Worm (Caenorhabditis elegans) whole organism, L1 larva: ENCODE measurements around the gene cex-2.

Source experiments
- C04F5.9 ChIP-seq: sonication (generic microtip); optimal IDR thresholded peaks from 2 replicates; lab custom pipeline; 2016; ENCODE audit warnings: missing genetic modification characterization, missing compliant biosample characterization
- C16A3.4 ChIP-seq: fragments of 150-350 bp; optimal IDR thresholded peaks from 2 replicates; lab custom pipeline; 2014; ENCODE audit warnings: missing biosample characterization, missing genetic modification characterization
- C34B4.2 ChIP-seq: sonication (generic microtip); optimal IDR thresholded peaks from 2 replicates; lab custom pipeline; 2017; ENCODE audit warnings: mild to moderate bottlenecking, missing genetic modification characterization, missing compliant biosample characterization
- F16B12.6 ChIP-seq: fragments of 150-350 bp; optimal IDR thresholded peaks from 2 replicates; lab custom pipeline; 2014; ENCODE audit warnings: missing biosample characterization, missing genetic modification characterization
- ceh-63 ChIP-seq: fragments of 200-800 bp; sonication (Bioruptor generic); optimal IDR thresholded peaks from 2 replicates; lab custom pipeline; 2018; ENCODE audit warnings: mild to moderate bottlenecking, missing genetic modification characterization, missing compliant biosample characterization
- ceh-82 ChIP-seq, 3 experiments: fragments of 150-350 bp in 1 of 3; sonication (generic microtip) in 2 of 3; optimal IDR thresholded peaks; 2 replicates each; lab custom pipeline; 2014 to 2017; ENCODE audit warnings: missing biosample characterization in 3 of 3, missing genetic modification characterization in 3 of 3
- ceh-88 ChIP-seq: fragments of 200-800 bp; sonication (Bioruptor generic); IDR thresholded peaks from 2 replicates; pipeline ENCODE4 v1.3.6; 2022; ENCODE audit warnings: missing genetic modification characterization, missing compliant biosample characterization
- ceh-90 ChIP-seq: sonication (generic microtip); optimal IDR thresholded peaks from 2 replicates; lab custom pipeline; 2016; ENCODE audit warnings: missing genetic modification characterization, missing compliant biosample characterization
- ces-1 ChIP-seq: fragments of 150-350 bp; optimal IDR thresholded peaks from 2 replicates; lab custom pipeline; 2014; ENCODE audit warnings: missing biosample characterization, missing genetic modification reagents, missing genetic modification characterization
- dpl-1 ChIP-seq, 3 experiments: fragments of 150-350 bp in 2 of 3; sonication (generic microtip) in 1 of 3; optimal IDR thresholded peaks; 2 replicates each; lab custom pipeline; 2014 to 2017; ENCODE audit warnings: missing biosample characterization in 3 of 3, missing genetic modification characterization in 3 of 3, missing genetic modification reagents in 3 of 3
- dsc-1 ChIP-seq: sonication (generic microtip); optimal IDR thresholded peaks from 2 replicates; lab custom pipeline; 2016; ENCODE audit warnings: mild to moderate bottlenecking, missing genetic modification characterization, missing compliant biosample characterization
- efl-1 ChIP-seq, 4 experiments: fragments of 150-350 bp; optimal IDR thresholded peaks in 3 of 4; peaks in 1 of 4; 1 replicate in 1 of 4; 2 replicates in 3 of 4; lab custom pipeline; 2014; ENCODE audit warnings: missing biosample characterization in 2 of 4, missing genetic modification characterization in 2 of 4, missing genetic modification reagents in 2 of 4
- egl-13 ChIP-seq: sonication (generic microtip); optimal IDR thresholded peaks from 2 replicates; lab custom pipeline; 2016; ENCODE audit warnings: missing genotype, missing genetic modification reagents, missing genetic modification characterization, missing compliant biosample characterization
- elt-2 ChIP-seq: sonication (generic microtip); optimal IDR thresholded peaks from 2 replicates; lab custom pipeline; 2016; ENCODE audit warnings: missing genetic modification characterization, mild to moderate bottlenecking, inconsistent platforms, missing compliant biosample characterization, missing genetic modification reagents
- elt-3 ChIP-seq, 6 experiments: fragments of 150-350 bp in 1 of 6; sonication (generic microtip); optimal IDR thresholded peaks; 2 replicates each; lab custom pipeline; 2017 to 2018; ENCODE audit warnings: missing biosample characterization in 6 of 6, missing genetic modification characterization in 6 of 6, inconsistent platforms in 1 of 6
- ets-5 ChIP-seq: fragments of 200-800 bp; sonication (Bioruptor generic); IDR thresholded peaks from 2 replicates; pipeline ENCODE4 v1.3.6; 2022; ENCODE audit warnings: missing genetic modification characterization, missing compliant biosample characterization
- fkh-10 ChIP-seq: sonication (generic microtip); optimal IDR thresholded peaks from 2 replicates; lab custom pipeline; 2017; ENCODE audit warnings: missing biosample characterization, missing genetic modification reagents, missing genetic modification characterization
- fkh-8 ChIP-seq: sonication (generic microtip); optimal IDR thresholded peaks from 2 replicates; lab custom pipeline; 2016; ENCODE audit warnings: mild to moderate bottlenecking, missing genetic modification characterization, missing compliant biosample characterization
- hpl-2 ChIP-seq: fragments of 150-350 bp; optimal IDR thresholded peaks from 2 replicates; lab custom pipeline; 2014; ENCODE audit warnings: missing biosample characterization, missing genetic modification reagents, missing genetic modification characterization
- lin-13 ChIP-seq: fragments of 150-350 bp; optimal IDR thresholded peaks from 2 replicates; lab custom pipeline; 2014; ENCODE audit warnings: missing biosample characterization, missing genetic modification reagents, missing genetic modification characterization
- lin-14 ChIP-seq: fragments of 200-800 bp; sonication (Bioruptor generic); optimal IDR thresholded peaks from 2 replicates; lab custom pipeline; 2018; ENCODE audit warnings: mild to moderate bottlenecking, missing genetic modification characterization, moderate library complexity, missing compliant biosample characterization
- lin-35 ChIP-seq, 2 experiments: fragments of 150-350 bp; optimal IDR thresholded peaks; 2 replicates each; lab custom pipeline; 2014; ENCODE audit warnings: missing biosample characterization in 2 of 2, missing genetic modification characterization in 2 of 2, missing genetic modification reagents in 2 of 2
- lin-39 ChIP-seq: fragments of 150-350 bp; optimal IDR thresholded peaks from 2 replicates; lab custom pipeline; 2014; ENCODE audit warnings: missing biosample characterization, missing genetic modification reagents, missing genetic modification characterization
- lir-3 ChIP-seq: sonication (generic microtip); optimal IDR thresholded peaks from 2 replicates; lab custom pipeline; 2016; ENCODE audit warnings: mild to moderate bottlenecking, missing genetic modification characterization, moderate library complexity, missing compliant biosample characterization; ENCODE audit not compliant: poor library complexity
- lsy-2 ChIP-seq, 2 experiments: fragments of 150-350 bp; optimal IDR thresholded peaks; 2 replicates each; lab custom pipeline; 2014; ENCODE audit warnings: missing biosample characterization in 2 of 2, missing genetic modification characterization in 2 of 2
- mef-2 ChIP-seq: fragments of 150-350 bp; optimal IDR thresholded peaks from 2 replicates; lab custom pipeline; 2014; ENCODE audit warnings: missing biosample characterization, missing genetic modification characterization
- mep-1 ChIP-seq: fragments of 150-350 bp; optimal IDR thresholded peaks from 2 replicates; lab custom pipeline; 2014; ENCODE audit warnings: missing biosample characterization, missing genetic modification characterization
- nhr-19 ChIP-seq: fragments of 200-800 bp; sonication (Bioruptor generic); conservative IDR thresholded peaks from 2 replicates; pipeline ENCODE4 v1.3.6; 2022; ENCODE audit warnings: missing genetic modification characterization, missing compliant biosample characterization
- nhr-20 ChIP-seq: sonication (generic microtip); optimal IDR thresholded peaks from 2 replicates; lab custom pipeline; 2016; ENCODE audit warnings: mild to moderate bottlenecking, missing genetic modification characterization, missing compliant biosample characterization
- nhr-28 ChIP-seq: fragments of 150-350 bp; optimal IDR thresholded peaks from 2 replicates; lab custom pipeline; 2014; ENCODE audit warnings: missing biosample characterization, missing genetic modification characterization
- nhr-47 ChIP-seq: sonication (generic microtip); optimal IDR thresholded peaks from 2 replicates; lab custom pipeline; 2016; ENCODE audit warnings: mild to moderate bottlenecking, missing genetic modification characterization, moderate library complexity, missing compliant biosample characterization
- nhr-71 ChIP-seq: sonication (generic microtip); optimal IDR thresholded peaks from 2 replicates; lab custom pipeline; 2016; ENCODE audit warnings: mild to moderate bottlenecking, missing genetic modification characterization, moderate library complexity, missing compliant biosample characterization
- nhr-76 ChIP-seq: sonication (generic microtip); optimal IDR thresholded peaks from 2 replicates; lab custom pipeline; 2017; ENCODE audit warnings: missing biosample characterization, missing genetic modification characterization
- nhr-85 ChIP-seq: sonication (generic microtip); peaks from one replicate; lab custom pipeline; 2016; ENCODE audit warnings: missing genetic modification characterization, inconsistent platforms, missing compliant biosample characterization
- nhr-90 ChIP-seq: sonication (generic microtip); optimal IDR thresholded peaks from 2 replicates; lab custom pipeline; 2016; ENCODE audit warnings: mild to moderate bottlenecking, missing genetic modification characterization, missing compliant biosample characterization; ENCODE audit not compliant: poor library complexity
- pax-3 ChIP-seq: fragments of 200-800 bp; sonication (Bioruptor generic); optimal IDR thresholded peaks from 2 replicates; lab custom pipeline; 2018; ENCODE audit warnings: mild to moderate bottlenecking, missing genetic modification characterization, moderate library complexity, missing compliant biosample characterization
- rnt-1 ChIP-seq: sonication (generic microtip); optimal IDR thresholded peaks from 2 replicates; lab custom pipeline; 2016; ENCODE audit warnings: mild to moderate bottlenecking, missing genetic modification characterization, moderate library complexity, missing compliant biosample characterization
- skn-1 ChIP-seq: fragments of 150-350 bp; optimal IDR thresholded peaks from 2 replicates; lab custom pipeline; 2014; ENCODE audit warnings: missing biosample characterization, missing genetic modification characterization
- snpc-4 ChIP-seq: fragments of 150-350 bp; optimal IDR thresholded peaks from 2 replicates; lab custom pipeline; 2014; ENCODE audit warnings: missing biosample characterization, missing genetic modification characterization
- snu-23 ChIP-seq: sonication (generic microtip); optimal IDR thresholded peaks from 2 replicates; lab custom pipeline; 2016; ENCODE audit warnings: missing genetic modification characterization, missing compliant biosample characterization
- sptf-1 ChIP-seq: fragments of 150-350 bp; optimal IDR thresholded peaks from 2 replicates; lab custom pipeline; 2014; ENCODE audit warnings: missing biosample characterization, missing genetic modification characterization
- swsn-7 ChIP-seq: sonication (generic microtip); optimal IDR thresholded peaks from 2 replicates; lab custom pipeline; 2016; ENCODE audit warnings: missing genetic modification characterization, missing compliant biosample characterization
- tbx-2 ChIP-seq: sonication (generic microtip); optimal IDR thresholded peaks from 2 replicates; lab custom pipeline; 2016; ENCODE audit warnings: missing genetic modification characterization, missing compliant biosample characterization
- unc-130 ChIP-seq: fragments of 150-350 bp; optimal IDR thresholded peaks from 2 replicates; lab custom pipeline; 2017; ENCODE audit warnings: missing biosample characterization, missing genetic modification characterization, inconsistent platforms
- unc-98 ChIP-seq: fragments of 200-800 bp; sonication (Bioruptor generic); IDR thresholded peaks from 2 replicates; pipeline ENCODE4 v1.3.6; 2022; ENCODE audit warnings: missing genetic modification characterization, missing compliant biosample characterization
- xbp-1 ChIP-seq: sonication (generic microtip); optimal IDR thresholded peaks from 2 replicates; lab custom pipeline; 2016; ENCODE audit warnings: missing genetic modification characterization, missing compliant biosample characterization

Gene cex-2

DNA sequence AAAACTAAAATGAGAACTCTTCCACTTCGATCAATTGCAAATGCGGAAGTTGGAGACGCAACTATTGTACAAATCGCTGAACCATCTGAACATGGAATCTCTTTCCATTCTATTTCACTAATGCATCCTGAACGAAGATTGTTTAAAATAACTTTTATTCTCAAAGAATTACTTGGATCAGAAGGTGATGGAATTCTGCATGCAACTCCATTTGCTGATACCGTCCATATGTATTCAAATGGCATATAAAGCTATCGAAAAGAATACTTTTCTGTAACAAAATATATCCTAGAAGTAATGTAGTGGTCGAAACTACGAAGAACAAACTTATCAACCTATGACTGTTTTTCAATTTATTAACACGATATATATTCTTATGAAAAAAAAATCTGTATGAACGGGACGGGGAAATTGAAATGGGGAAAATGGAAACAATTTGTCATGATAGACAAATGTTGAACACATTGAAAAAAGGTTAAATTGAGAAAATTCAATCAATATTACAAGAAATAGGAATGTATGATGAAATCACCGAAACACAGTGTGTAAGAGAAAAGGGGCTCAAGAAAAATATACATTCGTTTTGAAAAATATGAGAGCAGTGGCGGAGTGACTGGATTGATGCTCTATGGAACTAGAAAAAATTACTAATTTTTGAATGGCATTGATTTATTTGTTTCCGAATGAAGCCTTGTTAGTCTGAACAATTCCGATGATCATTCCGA is 42.7 kb upstream of the cex-2 start, which contains the start of gene T01H3.2:
Gene T01H3.2, minus strand, starts transcription at position 251 of the 725 bp plus-strand sequence.
- TF ChIP-seq mef-2 (no peak), snu-23 (GFP tag; lab: Kevin White, UChicago) (peak; percentile 2), efl-1 (optimal IDR thresholded peaks at IDR 0.05; lab: Kevin White, UChicago) (no peak), efl-1 (GFP tag; optimal IDR thresholded peaks at IDR 0.05 in 1 of 2; lab: Kevin White, UChicago) (peak in 1 of 2 experiments; percentile 86), nhr-71 (peak; percentile 41)

DNA sequence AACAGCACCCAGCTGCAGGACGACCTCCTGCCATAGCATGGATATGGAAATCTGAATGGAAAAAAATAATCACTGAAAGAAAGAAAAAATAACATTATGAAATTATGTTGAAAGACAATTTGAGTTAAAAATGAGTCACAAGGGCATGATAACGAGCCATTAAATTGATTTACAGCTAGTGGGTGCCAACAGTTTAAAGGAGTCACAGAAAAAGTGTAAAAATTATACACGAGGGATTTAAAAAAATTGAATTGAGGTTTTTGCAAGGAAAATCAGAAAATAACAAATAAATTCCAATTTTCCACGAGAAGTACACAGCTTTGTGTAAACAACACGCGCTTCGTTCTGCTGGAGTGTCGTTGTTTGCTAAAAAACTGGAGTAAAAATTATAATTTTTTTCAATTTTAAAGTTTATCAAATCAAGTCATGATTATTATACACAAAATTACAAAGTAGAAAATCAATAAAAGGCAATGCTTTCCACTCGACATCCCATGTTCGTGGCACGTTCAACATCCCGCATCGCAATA is 38.7 kb upstream of the cex-2 start, which contains the start of gene T01H3.3:
Gene T01H3.3, minus strand, starts transcription at position 51 of the 530 bp plus-strand sequence.
- TF ChIP-seq elt-3 (tag; optimal IDR thresholded peaks at IDR 0.05; lab: Kevin White, UChicago) (peak in 2 of 6 experiments; percentile 12 to 43), nhr-90 (tag; lab: Kevin White, UChicago) (peak; percentile 42), swsn-7 (tag; lab: Kevin White, UChicago) (peak; percentile 58), nhr-19 (peak; percentile 41; the same call in 1 of the 2 replicates), rnt-1 (tag; lab: Kevin White, UChicago) (peak; percentile 40), nhr-20 (tag; lab: Kevin White, UChicago) (peak; percentile 43), nhr-85 (tag; lab: Kevin White, UChicago) (peak; percentile 39), dpl-1 (GFP tag; optimal IDR thresholded peaks at IDR 0.05; lab: Kevin White, UChicago) (peak; percentile 42 to 63 (median 52)), mep-1 (peak; percentile 13), dsc-1 (tag; lab: Kevin White, UChicago) (peak; percentile 33), fkh-8 (tag; lab: Kevin White, UChicago) (no peak), nhr-76 (tag; lab: Kevin White, UChicago) (no peak), lin-35 (GFP tag; optimal IDR thresholded peaks at IDR 0.05; lab: Kevin White, UChicago) (peak; percentile 57 to 59), snu-23 (GFP tag; lab: Kevin White, UChicago) (peak; percentile 73), lin-13 (GFP tag; lab: Kevin White, UChicago) (peak; percentile 36), snpc-4 (tag; lab: Kevin White, UChicago) (no peak), lin-14 (peak; percentile 52), ceh-63 (GFP tag; lab: Kevin White, UChicago) (no peak), lsy-2 (tag; optimal IDR thresholded peaks at IDR 0.05; lab: Kevin White, UChicago) (peak; percentile 68 to 87), F16B12.6 (tag; lab: Kevin White, UChicago) (peak; percentile 58), pax-3 (tag; lab: Kevin White, UChicago) (no peak), unc-130 (tag; lab: Kevin White, UChicago) (peak; percentile 22), C16A3.4 (peak; percentile 50), nhr-47 (tag; lab: Kevin White, UChicago) (peak; percentile 52), efl-1 (optimal IDR thresholded peaks at IDR 0.05; lab: Kevin White, UChicago) (peak; percentile 52 to 66), efl-1 (GFP tag; optimal IDR thresholded peaks at IDR 0.05 in 1 of 2; lab: Kevin White, UChicago) (peak in 1 of 2 experiments; percentile 58), C04F5.9 (no peak), ceh-82 (tag; optimal IDR thresholded peaks at IDR 0.05; lab: Kevin White, UChicago) (peak in 2 of 3 experiments; percentile 20 to 31), skn-1 (tag; lab: Kevin White, UChicago) (peak; percentile 25), ets-5 (GFP tag; lab: Robert Waterston, UW) (no peak), tbx-2 (tag; lab: Kevin White, UChicago) (peak; percentile 34), C34B4.2 (tag; lab: Kevin White, UChicago) (no peak), nhr-71 (peak; percentile 66), xbp-1 (tag; lab: Kevin White, UChicago) (peak; percentile 53), ces-1 (GFP tag; lab: Kevin White, UChicago) (no peak)

DNA sequence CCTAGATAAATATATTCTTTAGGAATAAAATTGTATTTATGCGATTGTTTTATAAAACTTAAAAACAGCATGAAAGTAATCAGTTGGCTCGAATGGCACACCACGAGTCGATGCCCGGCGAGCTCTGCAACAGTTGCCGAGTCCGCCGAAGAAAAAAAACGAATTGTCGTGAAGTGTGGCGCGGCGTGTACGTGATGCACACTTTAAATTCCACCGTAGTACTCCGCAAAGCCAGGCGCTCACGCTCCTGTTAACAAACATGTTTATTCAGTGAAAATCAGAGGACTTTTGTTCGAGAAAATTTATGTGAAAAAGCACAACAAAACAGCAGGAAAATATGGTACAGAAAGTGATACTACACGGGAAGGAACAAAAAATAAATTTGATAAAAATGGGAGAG is 35.4 kb upstream of the cex-2 start:
- TF ChIP-seq lir-3 (tag; lab: Kevin White, UChicago) = no peak
- no peak for TF ChIP-seq unc-98 (GFP tag; lab: Robert Waterston, UW)
- no peak for TF ChIP-seq sptf-1 (tag; lab: Kevin White, UChicago)
- TF ChIP-seq dpl-1 (GFP tag; optimal IDR thresholded peaks at IDR 0.05; lab: Kevin White, UChicago) = peak; percentile 19 to 68 (median 59)
- TF ChIP-seq ceh-90 (tag; lab: Kevin White, UChicago) = no peak
- no peak for TF ChIP-seq egl-13 (tag; lab: Kevin White, UChicago)
- peak; percentile 35 for TF ChIP-seq xbp-1 (tag; lab: Kevin White, UChicago)
- no peak for TF ChIP-seq hpl-2 (GFP tag; lab: Kevin White, UChicago)
- TF ChIP-seq ceh-88 (GFP tag; lab: Robert Waterston, UW) = no peak
- peak; percentile 76 for TF ChIP-seq C16A3.4
- peak in 2 of 3 experiments; percentile 3 to 71 for TF ChIP-seq ceh-82 (tag; optimal IDR thresholded peaks at IDR 0.05; lab: Kevin White, UChicago)
- TF ChIP-seq nhr-28 (tag; lab: Kevin White, UChicago) = no peak
- TF ChIP-seq fkh-10 (GFP tag; lab: Kevin White, UChicago) = no peak
- peak; percentile 91 for TF ChIP-seq F16B12.6 (tag; lab: Kevin White, UChicago)
- peak; percentile 47 for TF ChIP-seq mep-1
- peak; percentile 33 for TF ChIP-seq snpc-4 (tag; lab: Kevin White, UChicago)
- TF ChIP-seq elt-2 (tag; lab: Kevin White, UChicago) = no peak
- no peak for TF ChIP-seq lin-39
